Fruit fly (Drosophila melanogaster): ENCODE data around the gene CG14655.

DNA sequence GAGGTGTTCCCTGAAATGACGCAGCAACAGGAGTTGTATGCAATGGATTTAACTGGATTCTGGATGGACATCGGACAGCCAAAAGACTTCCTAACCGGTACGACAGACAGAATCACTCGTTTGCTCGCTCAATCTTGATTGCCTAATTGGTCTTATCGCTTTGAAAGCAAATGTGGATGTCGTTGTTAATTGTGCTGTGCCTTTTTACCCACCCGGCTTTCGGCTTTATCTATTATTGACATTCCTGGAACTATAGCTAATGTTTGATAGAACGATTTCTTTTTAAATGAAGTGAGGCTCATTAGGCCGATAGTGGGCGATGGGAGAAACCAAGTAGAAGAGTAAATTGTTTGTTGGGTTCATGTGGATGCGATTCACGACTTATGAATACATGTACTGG, 34.6 kb upstream of the CG14655 start:
- no peak for TF ChIP-seq ovo (GFP tag; optimal IDR thresholded peaks at IDR 0.05)
- TF ChIP-seq CG1620 (GFP tag; optimal IDR thresholded peaks at IDR 0.05), result no peak
- no peak for TF ChIP-seq CG11617 (GFP tag; optimal IDR thresholded peaks at IDR 0.05)
- no peak for TF ChIP-seq kay (GFP tag; ENCODE audit: borderline replicate concordance)
- no peak for TF ChIP-seq cnc (optimal IDR thresholded peaks at IDR 0.05)
- no peak for TF ChIP-seq CG7045 (GFP tag; optimal IDR thresholded peaks at IDR 0.05)
- no peak for TF ChIP-seq Hr96 (GFP tag; optimal IDR thresholded peaks at IDR 0.05)
- TF ChIP-seq cic (GFP tag; optimal IDR thresholded peaks at IDR 0.05), result no peak
- TF ChIP-seq Clk (GFP tag; optimal IDR thresholded peaks at IDR 0.05), result no peak
- no peak for TF ChIP-seq CG5204 (GFP tag; optimal IDR thresholded peaks at IDR 0.05)
- no peak for TF ChIP-seq CG12768 (GFP tag; optimal IDR thresholded peaks at IDR 0.05)
- TF ChIP-seq bab1 (GFP tag; optimal IDR thresholded peaks at IDR 0.05), result no peak
- TF ChIP-seq Mnt (GFP tag; optimal IDR thresholded peaks at IDR 0.05), result no peak
